Fruit fly (Drosophila melanogaster) whole organism, embryonic: ENCODE results near the gene Rab3-GEF.
A peak's percentile ranks its signal among the peaks of the same experiment; 100 is the strongest.

ENCODE experiments used
- BEAF-32 ChIP-seq: fragments of 200-800 bp; sonication (Bioruptor generic); optimal IDR thresholded peaks from 3 replicates; lab custom pipeline; 2017; ENCODE audit warnings: missing biosample characterization, missing genetic modification characterization, mild to moderate bottlenecking, moderate library complexity, missing genetic modification reagents
- CG11247 ChIP-seq: fragments of 200-800 bp; sonication (Bioruptor generic); IDR thresholded peaks from 2 replicates; pipeline ENCODE4 v1.3.6; 2022; ENCODE audit warnings: missing biosample characterization, missing genetic modification characterization
- CG11398 ChIP-seq: fragments of 200-800 bp; sonication (Bioruptor generic); optimal IDR thresholded peaks from 2 replicates; lab custom pipeline; 2016; ENCODE audit warnings: missing biosample characterization, missing genetic modification characterization
- CG14014 ChIP-seq: fragments of 200-800 bp; sonication (Bioruptor generic); IDR thresholded peaks from 2 replicates; pipeline ENCODE4 v1.3.6; 2022; ENCODE audit warnings: missing biosample characterization, missing genetic modification characterization
- CG15269 ChIP-seq: fragments of 200-800 bp; sonication (Bioruptor generic); optimal IDR thresholded peaks from 2 replicates; lab custom pipeline; 2018; ENCODE audit warnings: missing biosample characterization, mild to moderate bottlenecking, missing genetic modification characterization, moderate library complexity
- CG15514 ChIP-seq: fragments of 200-800 bp; sonication (Bioruptor generic); optimal IDR thresholded peaks from 3 replicates; lab custom pipeline; 2017; ENCODE audit warnings: missing biosample characterization, missing genetic modification characterization, mild to moderate bottlenecking, moderate library complexity, missing genetic modification reagents
- CG1647 ChIP-seq: fragments of 200-800 bp; sonication (Bioruptor generic); optimal IDR thresholded peaks from 3 replicates; lab custom pipeline; 2016; ENCODE audit warnings: missing biosample characterization, missing genetic modification characterization
- CG16863 ChIP-seq: fragments of 200-800 bp; sonication (Bioruptor generic); optimal IDR thresholded peaks from 3 replicates; lab custom pipeline; 2016; ENCODE audit warnings: missing biosample characterization, missing genetic modification characterization
- CG30431 ChIP-seq: fragments of 200-800 bp; sonication (Bioruptor generic); optimal IDR thresholded peaks from 2 replicates; lab custom pipeline; 2017; ENCODE audit warnings: missing biosample characterization, missing genetic modification characterization
- CG33557 ChIP-seq: fragments of 200-800 bp; sonication (Bioruptor generic); optimal IDR thresholded peaks from 2 replicates; lab custom pipeline; 2019; ENCODE audit warnings: missing biosample characterization, mild to moderate bottlenecking, missing genetic modification characterization, moderate library complexity
- CG5180 ChIP-seq: fragments of 200-800 bp; sonication (Bioruptor generic); optimal IDR thresholded peaks from 3 replicates; lab custom pipeline; 2017; ENCODE audit warnings: missing biosample characterization, missing genetic modification characterization, mild to moderate bottlenecking, moderate library complexity, missing genetic modification reagents
- CG7357 ChIP-seq: fragments of 200-800 bp; sonication (Bioruptor generic); IDR thresholded peaks from 3 replicates; pipeline ENCODE4 v1.3.6; 2022; ENCODE audit warnings: missing biosample characterization, missing genetic modification characterization
- CG7786 ChIP-seq: fragments of 200-800 bp; sonication (Bioruptor generic); optimal IDR thresholded peaks from 2 replicates; lab custom pipeline; 2016; ENCODE audit warnings: missing biosample characterization, missing genetic modification characterization
- CHES-1-like ChIP-seq: fragments of 200-800 bp; sonication (Bioruptor generic); optimal IDR thresholded peaks from 2 replicates; lab custom pipeline; 2016; ENCODE audit warnings: missing biosample characterization, missing genetic modification characterization
- D ChIP-seq, 2 experiments: fragments of 200-800 bp in 1 of 2; fragments of >200 bp in 1 of 2; sonication (Bioruptor generic) in 1 of 2; optimal IDR thresholded peaks; 2 replicates in 1 of 2; 3 replicates in 1 of 2; lab custom pipeline; 2017; ENCODE audit warnings: mild to moderate bottlenecking in 1 of 2, missing biosample characterization in 1 of 2, missing genetic modification characterization in 1 of 2, missing genetic modification reagents in 1 of 2
- Dll ChIP-seq: fragments of 200-800 bp; sonication (Bioruptor generic); IDR thresholded peaks from 4 replicates; pipeline ENCODE4 v1.3.6; 2022; ENCODE audit warnings: missing biosample characterization, missing genetic modification characterization; ENCODE audit not compliant: partially characterized antibody
- Eip74EF ChIP-seq, 2 experiments: fragments of 200-800 bp in 1 of 2; fragments of >200 bp in 1 of 2; sonication (Bioruptor generic) in 1 of 2; optimal IDR thresholded peaks; 2 replicates each; lab custom pipeline; 2017 to 2019; ENCODE audit warnings: missing biosample characterization in 2 of 2, missing genetic modification characterization in 2 of 2, mild to moderate bottlenecking in 1 of 2, moderate library complexity in 1 of 2
- H15 ChIP-seq: fragments of 200-800 bp; sonication (Bioruptor generic); IDR thresholded peaks from 3 replicates; pipeline ENCODE4 v1.3.6; 2022; ENCODE audit warnings: missing biosample characterization, missing genetic modification characterization
- Hr3 ChIP-seq: fragments of 200-800 bp; sonication (Bioruptor generic); optimal IDR thresholded peaks from 3 replicates; lab custom pipeline; 2016; ENCODE audit warnings: missing biosample characterization, missing genetic modification characterization
- Hr39 ChIP-seq: fragments of >200 bp; optimal IDR thresholded peaks from 2 replicates; lab custom pipeline; 2017
- Hr51 ChIP-seq, 2 experiments: fragments of 200-800 bp; sonication (Bioruptor generic); optimal IDR thresholded peaks; 2 replicates in 1 of 2; 3 replicates in 1 of 2; lab custom pipeline; 2016 to 2018; ENCODE audit warnings: missing biosample characterization in 2 of 2, missing genetic modification characterization in 2 of 2, mild to moderate bottlenecking in 1 of 2, moderate library complexity in 1 of 2
- Kr ChIP-seq: fragments of 200-800 bp; sonication (Bioruptor generic); optimal IDR thresholded peaks from 2 replicates; lab custom pipeline; 2017; ENCODE audit warnings: missing biosample characterization, mild to moderate bottlenecking, missing genetic modification characterization
- Lhr ChIP-seq: fragments of 200-800 bp; sonication (Bioruptor generic); optimal IDR thresholded peaks from 3 replicates; lab custom pipeline; 2017; ENCODE audit warnings: mild to moderate bottlenecking, missing biosample characterization, missing genetic modification reagents, missing genetic modification characterization
- Mes4 ChIP-seq: fragments of 200-800 bp; sonication (Bioruptor generic); optimal IDR thresholded peaks from 2 replicates; lab custom pipeline; 2016; ENCODE audit warnings: missing biosample characterization, missing genetic modification characterization
- Rfx ChIP-seq: fragments of 200-800 bp; sonication (Bioruptor generic); IDR thresholded peaks from 2 replicates; pipeline ENCODE4 v1.3.6; 2022; ENCODE audit warnings: missing biosample characterization, missing genetic modification characterization
- Stat92E ChIP-seq, 3 experiments: fragments of >200 bp in 2 of 3; fragments of 200-800 bp in 1 of 3; sonication (Bioruptor generic) in 1 of 3; optimal IDR thresholded peaks; 2 replicates each; lab custom pipeline; 2017 to 2019; ENCODE audit warnings: missing biosample characterization in 3 of 3, missing genetic modification characterization in 3 of 3, mild to moderate bottlenecking in 1 of 3, moderate library complexity in 1 of 3
- TFAM ChIP-seq: fragments of 200-800 bp; sonication (Bioruptor generic); optimal IDR thresholded peaks from 2 replicates; lab custom pipeline; 2017; ENCODE audit warnings: missing biosample characterization, missing genetic modification characterization, inconsistent platforms
- aop ChIP-seq: fragments of 200-800 bp; sonication (Bioruptor generic); IDR thresholded peaks from 2 replicates; pipeline ENCODE4 v1.3.6; 2022; ENCODE audit warnings: missing biosample characterization, missing genetic modification characterization
- corto ChIP-seq: fragments of 200-800 bp; sonication (Bioruptor generic); optimal IDR thresholded peaks from 2 replicates; lab custom pipeline; 2016; ENCODE audit warnings: missing biosample characterization, mild to moderate bottlenecking, missing genetic modification characterization, moderate library complexity
- danr ChIP-seq: fragments of 200-800 bp; sonication (Bioruptor generic); IDR thresholded peaks from 2 replicates; pipeline ENCODE4 v1.3.6; 2022; ENCODE audit warnings: missing biosample characterization, missing genetic modification characterization
- disco-r ChIP-seq: fragments of 200-800 bp; sonication (Bioruptor generic); optimal IDR thresholded peaks from 2 replicates; lab custom pipeline; 2016; ENCODE audit warnings: missing biosample characterization, missing genetic modification characterization
- dm ChIP-seq: fragments of 200-800 bp; sonication (Bioruptor generic); optimal IDR thresholded peaks from 3 replicates; lab custom pipeline; 2016; ENCODE audit warnings: missing biosample characterization, missing genetic modification characterization
- dmrt99B ChIP-seq: fragments of 200-800 bp; sonication (Bioruptor generic); optimal IDR thresholded peaks from 2 replicates; lab custom pipeline; 2018; ENCODE audit warnings: missing biosample characterization, mild to moderate bottlenecking, missing genetic modification characterization, moderate library complexity
- eve ChIP-seq, 2 experiments: fragments of >200 bp; optimal IDR thresholded peaks; 2 replicates each; lab custom pipeline; 2017; ENCODE audit warnings: missing biosample characterization in 2 of 2, missing genetic modification characterization in 2 of 2
- ftz-f1 ChIP-seq: fragments of 200-800 bp; sonication (Bioruptor generic); optimal IDR thresholded peaks from 2 replicates; lab custom pipeline; 2016; ENCODE audit warnings: missing biosample characterization, missing genetic modification characterization
- gcm ChIP-seq: fragments of 200-800 bp; sonication (Bioruptor generic); optimal IDR thresholded peaks from 2 replicates; lab custom pipeline; 2019; ENCODE audit warnings: missing biosample characterization, mild to moderate bottlenecking, missing genetic modification characterization, moderate library complexity
- gem ChIP-seq: fragments of 200-800 bp; sonication (Bioruptor generic); optimal IDR thresholded peaks from 2 replicates; lab custom pipeline; 2019; ENCODE audit warnings: missing biosample characterization, mild to moderate bottlenecking, missing genetic modification characterization, moderate library complexity
- hkb ChIP-seq, 2 experiments: fragments of 200-800 bp in 1 of 2; fragments of >200 bp in 1 of 2; sonication (Bioruptor generic) in 1 of 2; IDR thresholded peaks in 1 of 2; optimal IDR thresholded peaks in 1 of 2; 2 replicates each; pipeline versions ENCODE4 v1.3.6 to Lab custom; 2017 to 2022; ENCODE audit warnings: missing biosample characterization in 1 of 2, missing genetic modification characterization in 1 of 2
- hth ChIP-seq: fragments of >200 bp; optimal IDR thresholded peaks from 2 replicates; lab custom pipeline; 2017; ENCODE audit warnings: inconsistent platforms
- lilli ChIP-seq: fragments of 200-800 bp; sonication (Bioruptor generic); optimal IDR thresholded peaks from 3 replicates; lab custom pipeline; 2016; ENCODE audit warnings: missing biosample characterization, missing genetic modification characterization
- lov ChIP-seq, 2 experiments: fragments of 200-800 bp in 1 of 2; fragments of >200 bp in 1 of 2; sonication (Bioruptor generic) in 1 of 2; IDR thresholded peaks in 1 of 2; optimal IDR thresholded peaks in 1 of 2; 2 replicates in 1 of 2; 3 replicates in 1 of 2; pipeline versions ENCODE4 v1.3.6 to Lab custom; 2017 to 2022; ENCODE audit warnings: missing biosample characterization in 1 of 2, missing genetic modification characterization in 1 of 2
- luna ChIP-seq: fragments of 200-800 bp; sonication (Bioruptor generic); optimal IDR thresholded peaks from 2 replicates; lab custom pipeline; 2016; ENCODE audit warnings: missing biosample characterization, missing genetic modification characterization
- nerfin-1 ChIP-seq: fragments of 200-800 bp; sonication (Bioruptor generic); optimal IDR thresholded peaks from 3 replicates; lab custom pipeline; 2019; ENCODE audit warnings: missing biosample characterization, mild to moderate bottlenecking, missing genetic modification characterization, moderate library complexity
- org-1 ChIP-seq: fragments of 200-800 bp; sonication (Bioruptor generic); optimal IDR thresholded peaks from 2 replicates; lab custom pipeline; 2017; ENCODE audit warnings: missing biosample characterization, missing genetic modification characterization
- pros ChIP-seq: fragments of 200-800 bp; sonication (Bioruptor generic); optimal IDR thresholded peaks from 3 replicates; lab custom pipeline; 2019; ENCODE audit warnings: missing biosample characterization, mild to moderate bottlenecking, missing genetic modification characterization, moderate library complexity
- repo ChIP-seq: fragments of 200-800 bp; sonication (Bioruptor generic); optimal IDR thresholded peaks from 2 replicates; lab custom pipeline; 2016; ENCODE audit warnings: missing biosample characterization, missing genetic modification characterization
- sim ChIP-seq: fragments of 200-800 bp; sonication (Bioruptor generic); IDR thresholded peaks from 2 replicates; pipeline ENCODE4 v1.3.6; 2022; ENCODE audit warnings: missing biosample characterization, missing genetic modification characterization
- slbo ChIP-seq: fragments of 200-800 bp; sonication (Bioruptor generic); IDR thresholded peaks from 2 replicates; pipeline ENCODE4 v1.3.6; 2022; ENCODE audit warnings: missing biosample characterization, missing genetic modification characterization
- tio ChIP-seq: fragments of 200-800 bp; sonication (Bioruptor generic); optimal IDR thresholded peaks from 2 replicates; lab custom pipeline; 2017; ENCODE audit warnings: missing biosample characterization, missing genetic modification characterization, inconsistent platforms

The Rab3-GEF gene

DNA sequence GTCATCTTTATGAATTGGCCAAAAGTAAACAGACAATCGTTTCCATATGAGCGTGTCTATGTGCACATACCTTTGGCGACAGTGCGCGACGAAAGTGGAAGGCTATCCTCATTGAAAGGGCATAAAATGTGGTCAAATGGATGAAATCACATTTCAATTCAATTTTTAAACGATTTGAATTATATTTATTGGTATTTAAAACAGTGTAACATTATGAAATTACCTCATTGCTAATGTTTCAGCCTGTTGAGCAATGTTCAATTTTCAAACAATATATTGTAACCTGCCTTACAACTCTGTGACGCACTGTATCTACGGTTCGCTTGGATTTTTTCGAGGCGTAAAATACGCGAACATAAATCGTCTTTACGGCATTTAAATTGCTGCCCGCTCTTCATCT, 30.6 kb downstream of the Rab3-GEF start (continued):
- no peak for TF ChIP-seq CG33557 (GFP tag; lab: Kevin White, UChicago)
- peak; percentile 35 for TF ChIP-seq tio
- TF ChIP-seq disco-r (GFP tag; lab: Kevin White, UChicago): no peak
- TF ChIP-seq Eip74EF (GFP tag; optimal IDR thresholded peaks at IDR 0.05; lab: Kevin White, UChicago): no peak
- TF ChIP-seq Kr (GFP tag; lab: Kevin White, UChicago): no peak
- TF ChIP-seq dmrt99B (tag; lab: Kevin White, UChicago): peak; percentile 60
- peak; percentile 1 to 62 for TF ChIP-seq Hr51 (GFP tag; optimal IDR thresholded peaks at IDR 0.05; lab: Kevin White, UChicago)
- TF ChIP-seq sim (GFP tag; lab: Robert Waterston, UW): no peak
- no peak for TF ChIP-seq pros (GFP tag; lab: Kevin White, UChicago)
- TF ChIP-seq hth: no peak
- TF ChIP-seq Dll: no peak
- TF ChIP-seq CG30431: no peak
- no peak for TF ChIP-seq D (optimal IDR thresholded peaks at IDR 0.05; lab: Kevin White, UChicago)
- TF ChIP-seq D (GFP tag; optimal IDR thresholded peaks at IDR 0.05; lab: Kevin White, UChicago): no peak
- peak; percentile 76 for TF ChIP-seq slbo (GFP tag; lab: Robert Waterston, UW)
- 0 out of 3 replicates have a peak, but pooled peaks have one; percentile 16 for TF ChIP-seq H15
- TF ChIP-seq eve (GFP tag; optimal IDR thresholded peaks at IDR 0.05; lab: Kevin White, UChicago): no peak
- peak; percentile 77 for TF ChIP-seq Rfx (GFP tag; lab: Robert Waterston, UW)
- TF ChIP-seq corto (GFP tag; lab: Kevin White, UChicago): no peak
- TF ChIP-seq aop (GFP tag; lab: Robert Waterston, UW): no peak
- TF ChIP-seq CG11398 (GFP tag; lab: Kevin White, UChicago): no peak
- no peak for TF ChIP-seq ftz-f1 (GFP tag; lab: Kevin White, UChicago)
- TF ChIP-seq Mes4 (GFP tag; lab: Kevin White, UChicago): no peak
- peak; percentile 57 for TF ChIP-seq CG15269 (tag; lab: Kevin White, UChicago)
- no peak for TF ChIP-seq Stat92E (GFP tag; optimal IDR thresholded peaks at IDR 0.05; lab: Kevin White, UChicago)
- TF ChIP-seq BEAF-32 (GFP tag; lab: Kevin White, UChicago): no peak
- TF ChIP-seq CG5180 (GFP tag; lab: Kevin White, UChicago): no peak
- TF ChIP-seq CG14014 (GFP tag; lab: Robert Waterston, UW): peak; percentile 53
- no peak for TF ChIP-seq Hr39
- TF ChIP-seq hkb (optimal IDR thresholded peaks at IDR 0.05; lab: Kevin White, UChicago): no peak
- peak; percentile 28; the same call in 1 of the 2 replicates for TF ChIP-seq hkb (GFP tag; IDR thresholded peaks at IDR 0.05; lab: Robert Waterston, UW)
- no peak for TF ChIP-seq Hr3 (GFP tag; lab: Kevin White, UChicago)
- no peak for TF ChIP-seq CG16863 (GFP tag; lab: Kevin White, UChicago)
- TF ChIP-seq CG15514: peak; percentile 38
- peak; percentile 28 for TF ChIP-seq CG7786 (GFP tag; lab: Kevin White, UChicago)
- TF ChIP-seq danr: no peak
- TF ChIP-seq Lhr (GFP tag; lab: Kevin White, UChicago): no peak
- peak; percentile 30 for TF ChIP-seq org-1 (GFP tag; lab: Kevin White, UChicago)
- TF ChIP-seq repo (GFP tag; lab: Kevin White, UChicago): no peak
- TF ChIP-seq lov (optimal IDR thresholded peaks at IDR 0.05; lab: Kevin White, UChicago): no peak
- no peak for TF ChIP-seq lov (GFP tag; IDR thresholded peaks at IDR 0.05; lab: Robert Waterston, UW)
- no peak for TF ChIP-seq nerfin-1 (tag; lab: Kevin White, UChicago)
- no peak for TF ChIP-seq gcm (GFP tag; lab: Kevin White, UChicago)
- peak; percentile 45; the same call in 1 of the 2 replicates for TF ChIP-seq CG11247 (GFP tag; lab: Robert Waterston, UW)
- TF ChIP-seq CG7357 (GFP tag; lab: Robert Waterston, UW): 0 out of 3 replicates have a peak, but pooled peaks have one; percentile 24
- peak; percentile 69 for TF ChIP-seq lilli (GFP tag; lab: Kevin White, UChicago)
- no peak for TF ChIP-seq TFAM (GFP tag; lab: Kevin White, UChicago)
- TF ChIP-seq CHES-1-like (GFP tag; lab: Kevin White, UChicago): no peak
- TF ChIP-seq gem: peak; percentile 61
- TF ChIP-seq dm (GFP tag; lab: Kevin White, UChicago): no peak
- no peak for TF ChIP-seq CG1647 (GFP tag; lab: Kevin White, UChicago)
- no peak for TF ChIP-seq luna (GFP tag; lab: Kevin White, UChicago)
